Worm (Caenorhabditis elegans): Measurements from ENCODE around the gene M60.7.

DNA sequence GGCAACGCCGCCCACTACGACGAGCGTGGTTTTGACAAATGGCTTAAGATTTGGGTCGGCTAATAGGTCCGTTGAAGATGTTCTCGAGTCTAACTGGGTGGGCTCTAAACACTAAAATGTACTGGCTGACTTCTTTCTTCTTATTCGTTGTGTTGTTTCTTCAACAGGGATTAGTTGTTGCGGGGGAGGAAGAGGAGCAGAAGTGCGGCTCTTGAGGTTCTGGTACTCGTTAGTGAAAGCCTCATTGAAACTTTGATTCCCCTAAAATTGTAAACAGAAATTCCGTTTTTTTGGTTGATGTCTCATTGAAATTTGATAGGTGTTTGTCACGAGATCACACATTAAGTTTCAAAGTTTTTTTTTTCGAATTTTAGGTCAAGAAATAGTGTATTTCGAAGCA lies 49.8 kb upstream of the M60.7 start:
- TF ChIP-seq madf-5 (GFP tag; IDR thresholded peaks at IDR 0.05) (no peak), nhr-28 (tag; optimal IDR thresholded peaks at IDR 0.05) (no peak)
